Worm (Caenorhabditis elegans) whole organism, young adult: ENCODE results near the gene W02A2.12.

Experiments
- attf-6 ChIP-seq: fragments of 200-800 bp; sonication (Bioruptor generic); IDR thresholded peaks from 2 replicates; pipeline ENCODE4 v1.3.6; 2022; ENCODE audit warnings: missing genetic modification reagents, missing genetic modification characterization, missing compliant biosample characterization
- gei-17 ChIP-seq: fragments of 200-800 bp; sonication (Bioruptor generic); optimal IDR thresholded peaks from 2 replicates; lab custom pipeline; 2018; ENCODE audit warnings: mild to moderate bottlenecking, missing genetic modification characterization, missing compliant biosample characterization
- mcd-1 ChIP-seq: fragments of 200-800 bp; sonication (Bioruptor generic); IDR thresholded peaks from 2 replicates; pipeline ENCODE4 v1.3.6; 2022; ENCODE audit warnings: missing genetic modification reagents, missing genetic modification characterization, missing compliant biosample characterization
- nfya-2 ChIP-seq: fragments of 200-800 bp; sonication (Bioruptor generic); IDR thresholded peaks from 2 replicates; pipeline ENCODE4 v1.3.6; 2022; ENCODE audit warnings: missing genetic modification reagents, missing genetic modification characterization, missing compliant biosample characterization
- sea-2 ChIP-seq: fragments of 200-800 bp; sonication (Bioruptor generic); IDR thresholded peaks from 2 replicates; pipeline ENCODE4 v1.3.6; 2022; ENCODE audit warnings: missing genetic modification characterization, missing compliant biosample characterization

DNA sequence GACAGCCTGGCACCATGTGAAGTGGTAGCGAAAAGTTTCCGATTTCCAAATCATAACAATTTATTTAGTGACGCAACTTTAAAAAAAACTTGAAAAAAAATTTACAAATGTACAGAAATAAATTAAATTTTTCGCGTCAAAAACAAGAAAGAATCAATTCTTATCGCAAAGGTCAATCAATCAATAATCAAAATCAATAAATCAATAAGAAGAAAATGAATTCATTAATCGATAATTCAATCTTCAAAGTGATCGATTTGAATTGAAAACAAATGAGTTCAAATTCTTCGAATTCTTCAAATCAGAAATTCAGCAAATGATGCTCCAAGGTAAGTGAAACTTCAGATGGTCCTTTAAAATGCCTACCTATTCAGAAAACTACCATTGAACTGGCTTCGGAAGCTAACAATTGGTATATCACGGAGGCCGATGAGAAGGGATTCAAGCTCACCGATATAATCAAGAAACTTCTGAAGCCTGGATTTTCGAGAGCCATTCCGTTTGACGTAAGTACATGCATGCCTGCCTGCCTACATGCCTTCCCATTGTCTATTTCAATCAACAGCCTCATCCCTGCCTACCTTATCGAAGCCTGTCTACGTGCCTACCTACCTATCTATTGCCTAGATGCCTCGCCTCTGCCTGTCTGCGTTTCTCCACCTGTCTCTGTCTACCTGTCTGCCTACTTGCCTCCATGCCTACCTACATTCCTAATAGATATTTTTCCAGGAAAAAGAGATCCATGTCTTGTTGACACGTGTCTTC, 28.6 kb downstream of the W02A2.12 start:
- TF ChIP-seq mcd-1 (no peak), sea-2 (GFP tag; lab: Robert Waterston, UW) (no peak), nfya-2 (no peak), attf-6 (GFP tag; lab: Robert Waterston, UW) (no peak), gei-17 (GFP tag; lab: Kevin White, UChicago) (no peak)
